Worm (Caenorhabditis elegans) whole organism, L4 larva: ENCODE data around the gene che-6.

Source experiments
- F44E2.7 ChIP-seq: fragments of 200-800 bp; sonication (Bioruptor generic); IDR thresholded peaks from 2 replicates; pipeline ENCODE4 v2.1.2; 2022; ENCODE audit warnings: missing genetic modification characterization, missing compliant biosample characterization
- F49E8.2 ChIP-seq: sonication (generic microtip); optimal IDR thresholded peaks from 2 replicates; lab custom pipeline; 2016; ENCODE audit warnings: missing compliant biosample characterization, mild to moderate bottlenecking, missing genetic modification characterization, borderline replicate concordance
- T20F7.1 ChIP-seq: fragments of 200-800 bp; sonication (Bioruptor generic); optimal IDR thresholded peaks from 2 replicates; lab custom pipeline; 2018; ENCODE audit warnings: mild to moderate bottlenecking, missing genetic modification characterization, missing compliant biosample characterization
- T26A8.4 ChIP-seq: fragments of 200-800 bp; sonication (Bioruptor generic); IDR thresholded peaks from 2 replicates; pipeline ENCODE4 v1.3.6; 2022; ENCODE audit warnings: missing genetic modification characterization, missing compliant biosample characterization
- Y105C5A.15 ChIP-seq: fragments of 200-800 bp; sonication (Bioruptor generic); IDR thresholded peaks from 2 replicates; pipeline ENCODE4 v1.3.6; 2022; ENCODE audit warnings: missing genetic modification characterization, missing compliant biosample characterization
- Y75B8A.6 ChIP-seq: fragments of 200-800 bp; sonication (Bioruptor generic); IDR thresholded peaks from 2 replicates; pipeline ENCODE4 v1.3.6; 2022; ENCODE audit warnings: missing genetic modification reagents, missing genetic modification characterization, missing compliant biosample characterization
- aha-1 ChIP-seq: fragments of 150-350 bp; peaks from one replicate; lab custom pipeline; 2014; ENCODE audit warnings: missing biosample characterization, missing genetic modification characterization
- ceh-20 ChIP-seq: fragments of 200-800 bp; sonication (Bioruptor generic); IDR thresholded peaks from 2 replicates; pipeline ENCODE4 v1.3.6; 2022; ENCODE audit warnings: missing genetic modification reagents, missing genetic modification characterization, missing compliant biosample characterization
- ceh-62 ChIP-seq: sonication (generic microtip); optimal IDR thresholded peaks from 2 replicates; lab custom pipeline; 2017; ENCODE audit warnings: missing biosample characterization, missing genetic modification characterization
- cey-2 ChIP-seq: sonication (generic microtip); optimal IDR thresholded peaks from 3 replicates; lab custom pipeline; 2017; ENCODE audit warnings: missing genetic modification characterization, mild to moderate bottlenecking, missing compliant biosample characterization, antibody characterized with exemption, borderline replicate concordance; ENCODE audit not compliant: insufficient read depth
- daf-16 ChIP-seq, 3 experiments: sonication (generic microtip); optimal IDR thresholded peaks; 2 replicates each; lab custom pipeline; 2016 to 2017; ENCODE audit warnings: missing genetic modification characterization in 3 of 3, missing genetic modification reagents in 3 of 3, mild to moderate bottlenecking in 2 of 3, missing compliant biosample characterization in 2 of 3, missing biosample characterization in 1 of 3, moderate library complexity in 1 of 3
- daf-19 ChIP-seq: fragments of 200-800 bp; sonication (Bioruptor generic); conservative IDR thresholded peaks from 2 replicates; pipeline ENCODE4 v1.3.6; 2022; ENCODE audit warnings: missing genetic modification characterization, missing compliant biosample characterization
- dmd-6 ChIP-seq: fragments of 200-800 bp; sonication (Bioruptor generic); IDR thresholded peaks from 2 replicates; pipeline ENCODE4 v1.3.6; 2022; ENCODE audit warnings: missing genetic modification reagents, missing genetic modification characterization, missing compliant biosample characterization
- dmd-8 ChIP-seq: fragments of 200-800 bp; sonication (Bioruptor generic); IDR thresholded peaks from 2 replicates; pipeline ENCODE4 v1.3.6; 2022; ENCODE audit warnings: missing genetic modification characterization, missing compliant biosample characterization
- dve-1 ChIP-seq: sonication (generic microtip); optimal IDR thresholded peaks from 2 replicates; lab custom pipeline; 2017; ENCODE audit warnings: antibody characterized with exemption, mild to moderate bottlenecking, missing genetic modification characterization, missing compliant biosample characterization; ENCODE audit not compliant: insufficient read depth
- egl-27 ChIP-seq: sonication (generic microtip); optimal IDR thresholded peaks from 3 replicates; lab custom pipeline; 2017; ENCODE audit warnings: missing biosample characterization, missing genetic modification reagents, missing genetic modification characterization
- egl-43 ChIP-seq: fragments of 200-800 bp; sonication (Bioruptor generic); IDR thresholded peaks from 2 replicates; pipeline ENCODE4 v1.3.6; 2022; ENCODE audit warnings: missing genetic modification reagents, missing genetic modification characterization, missing compliant biosample characterization
- fos-1 ChIP-seq: fragments of 150-350 bp; optimal IDR thresholded peaks from 2 replicates; lab custom pipeline; 2014; ENCODE audit warnings: missing biosample characterization, missing genetic modification characterization
- gei-8 ChIP-seq: fragments of 200-800 bp; sonication (Bioruptor generic); optimal IDR thresholded peaks from 2 replicates; lab custom pipeline; 2018; ENCODE audit warnings: mild to moderate bottlenecking, missing genetic modification characterization, missing compliant biosample characterization
- hlh-11 ChIP-seq: fragments of 200-800 bp; sonication (Bioruptor generic); optimal IDR thresholded peaks from 2 replicates; lab custom pipeline; 2018; ENCODE audit warnings: mild to moderate bottlenecking, missing genetic modification characterization, missing compliant biosample characterization
- jun-1 ChIP-seq: fragments of 150-350 bp; optimal IDR thresholded peaks from 2 replicates; lab custom pipeline; 2014; ENCODE audit warnings: missing biosample characterization, missing genetic modification reagents, missing genetic modification characterization
- lim-7 ChIP-seq: fragments of 200-800 bp; sonication (Bioruptor generic); IDR thresholded peaks from 2 replicates; pipeline ENCODE4 v1.3.6; 2022; ENCODE audit warnings: missing genetic modification characterization, missing compliant biosample characterization
- lin-29 ChIP-seq: fragments of 200-800 bp; sonication (Bioruptor generic); IDR thresholded peaks from 2 replicates; pipeline ENCODE4 v1.3.6; 2022; ENCODE audit warnings: missing genetic modification reagents, missing genetic modification characterization, missing compliant biosample characterization
- lin-38 ChIP-seq: fragments of 200-800 bp; sonication (Bioruptor generic); IDR thresholded peaks from 2 replicates; pipeline ENCODE4 v1.3.6; 2022; ENCODE audit warnings: missing genetic modification reagents, missing genetic modification characterization, missing compliant biosample characterization
- lir-3 ChIP-seq: sonication (generic microtip); optimal IDR thresholded peaks from 2 replicates; lab custom pipeline; 2016; ENCODE audit warnings: mild to moderate bottlenecking, missing genetic modification characterization, missing compliant biosample characterization
- lsy-2 ChIP-seq, 2 experiments: fragments of 150-350 bp in 1 of 2; sonication (generic microtip) in 1 of 2; optimal IDR thresholded peaks; 2 replicates each; lab custom pipeline; 2014 to 2017; ENCODE audit warnings: missing biosample characterization in 2 of 2, missing genetic modification characterization in 2 of 2
- madf-5 ChIP-seq, 2 experiments: fragments of 200-800 bp; sonication (Bioruptor generic); IDR thresholded peaks; 2 replicates each; pipeline ENCODE4 v1.3.6; 2022; ENCODE audit warnings: missing compliant biosample characterization in 2 of 2, missing genetic modification characterization in 2 of 2
- madf-9 ChIP-seq: fragments of 200-800 bp; sonication (Bioruptor generic); conservative IDR thresholded peaks from 2 replicates; pipeline ENCODE4 v1.3.6; 2022; ENCODE audit warnings: missing genetic modification reagents, missing genetic modification characterization, missing compliant biosample characterization
- mep-1 ChIP-seq: fragments of 150-350 bp; sonication (generic microtip); optimal IDR thresholded peaks from 3 replicates; lab custom pipeline; 2014; ENCODE audit warnings: missing biosample characterization, missing genetic modification characterization
- mes-2 ChIP-seq: sonication (generic microtip); optimal IDR thresholded peaks from 2 replicates; lab custom pipeline; 2016; ENCODE audit warnings: missing genotype, mild to moderate bottlenecking, missing genetic modification characterization, missing compliant biosample characterization; ENCODE audit not compliant: poor library complexity, severe bottlenecking
- nhr-102 ChIP-seq: sonication (generic microtip); optimal IDR thresholded peaks from 2 replicates; lab custom pipeline; 2016; ENCODE audit warnings: mild to moderate bottlenecking, missing genetic modification characterization, moderate library complexity, missing compliant biosample characterization
- nhr-11 ChIP-seq: fragments of 150-350 bp; optimal IDR thresholded peaks from 2 replicates; lab custom pipeline; 2014; ENCODE audit warnings: missing biosample characterization, missing genetic modification characterization
- nhr-41 ChIP-seq: fragments of 200-800 bp; sonication (Bioruptor generic); IDR thresholded peaks from 2 replicates; pipeline ENCODE4 v1.3.6; 2022; ENCODE audit warnings: missing genetic modification reagents, missing genetic modification characterization, missing compliant biosample characterization
- nhr-48 ChIP-seq: sonication (generic microtip); optimal IDR thresholded peaks from 2 replicates; lab custom pipeline; 2016; ENCODE audit warnings: mild to moderate bottlenecking, missing genetic modification characterization, missing compliant biosample characterization
- nhr-77 ChIP-seq: fragments of 150-350 bp; optimal IDR thresholded peaks from 2 replicates; lab custom pipeline; 2014; ENCODE audit warnings: missing biosample characterization, missing genetic modification characterization
- pha-4 ChIP-seq, 2 experiments: fragments of 150-350 bp in 1 of 2; fragments of 200-800 bp in 1 of 2; sonication (Bioruptor generic) in 1 of 2; IDR thresholded peaks in 1 of 2; optimal IDR thresholded peaks in 1 of 2; 2 replicates each; pipeline versions ENCODE4 v1.3.6 to Lab custom; 2014 to 2022; ENCODE audit warnings: missing genetic modification characterization in 2 of 2, missing genetic modification reagents in 2 of 2, missing biosample characterization in 1 of 2, missing compliant biosample characterization in 1 of 2
- php-3 ChIP-seq: fragments of 200-800 bp; sonication (Bioruptor generic); IDR thresholded peaks from 2 replicates; pipeline ENCODE4 v1.3.6; 2022; ENCODE audit warnings: missing genetic modification reagents, missing genetic modification characterization, missing compliant biosample characterization
- saeg-2 ChIP-seq: fragments of 200-800 bp; sonication (Bioruptor generic); IDR thresholded peaks from 2 replicates; pipeline ENCODE4 v1.3.6; 2022; ENCODE audit warnings: missing genetic modification reagents, missing genetic modification characterization, missing compliant biosample characterization
- sdz-12 ChIP-seq: fragments of 200-800 bp; sonication (Bioruptor generic); optimal IDR thresholded peaks from 2 replicates; lab custom pipeline; 2018; ENCODE audit warnings: mild to moderate bottlenecking, missing genetic modification characterization, missing compliant biosample characterization
- set-16 ChIP-seq: fragments of 200-800 bp; sonication (Bioruptor generic); IDR thresholded peaks from 2 replicates; pipeline ENCODE4 v1.3.6; 2022; ENCODE audit warnings: missing genetic modification reagents, missing genetic modification characterization, missing compliant biosample characterization
- snpc-1.2 ChIP-seq: fragments of 200-800 bp; sonication (Bioruptor generic); IDR thresholded peaks from 2 replicates; pipeline ENCODE4 v1.3.6; 2022; ENCODE audit warnings: missing genetic modification reagents, missing genetic modification characterization, missing compliant biosample characterization
- snpc-4 ChIP-seq: fragments of 150-350 bp; optimal IDR thresholded peaks from 2 replicates; lab custom pipeline; 2014; ENCODE audit warnings: missing biosample characterization, missing genetic modification characterization
- spr-1 ChIP-seq: sonication (generic microtip); optimal IDR thresholded peaks from 2 replicates; lab custom pipeline; 2016; ENCODE audit warnings: mild to moderate bottlenecking, missing genetic modification characterization, missing compliant biosample characterization
- tra-1 ChIP-seq: fragments of 200-800 bp; sonication (Bioruptor generic); IDR thresholded peaks from 2 replicates; pipeline ENCODE4 v1.3.6; 2022; ENCODE audit warnings: missing genetic modification reagents, missing genetic modification characterization, missing compliant biosample characterization
- unc-39 ChIP-seq: sonication (generic microtip); optimal IDR thresholded peaks from 2 replicates; lab custom pipeline; 2017; ENCODE audit warnings: missing biosample characterization, missing genetic modification characterization
- zag-1 ChIP-seq: fragments of 150-350 bp; optimal IDR thresholded peaks from 2 replicates; lab custom pipeline; 2014; ENCODE audit warnings: missing biosample characterization, missing genetic modification characterization
- zfp-3 ChIP-seq: fragments of 200-800 bp; sonication (Bioruptor generic); conservative IDR thresholded peaks from 2 replicates; pipeline ENCODE4 v1.3.6; 2022; ENCODE audit warnings: missing genetic modification reagents, missing genetic modification characterization, missing compliant biosample characterization
- zip-2 ChIP-seq: fragments of 150-350 bp; optimal IDR thresholded peaks from 2 replicates; lab custom pipeline; 2014; ENCODE audit warnings: missing biosample characterization, missing genetic modification characterization
- ztf-7 ChIP-seq: fragments of 150-350 bp; optimal IDR thresholded peaks from 2 replicates; lab custom pipeline; 2014; ENCODE audit warnings: missing biosample characterization, missing genetic modification characterization

Gene che-6

DNA sequence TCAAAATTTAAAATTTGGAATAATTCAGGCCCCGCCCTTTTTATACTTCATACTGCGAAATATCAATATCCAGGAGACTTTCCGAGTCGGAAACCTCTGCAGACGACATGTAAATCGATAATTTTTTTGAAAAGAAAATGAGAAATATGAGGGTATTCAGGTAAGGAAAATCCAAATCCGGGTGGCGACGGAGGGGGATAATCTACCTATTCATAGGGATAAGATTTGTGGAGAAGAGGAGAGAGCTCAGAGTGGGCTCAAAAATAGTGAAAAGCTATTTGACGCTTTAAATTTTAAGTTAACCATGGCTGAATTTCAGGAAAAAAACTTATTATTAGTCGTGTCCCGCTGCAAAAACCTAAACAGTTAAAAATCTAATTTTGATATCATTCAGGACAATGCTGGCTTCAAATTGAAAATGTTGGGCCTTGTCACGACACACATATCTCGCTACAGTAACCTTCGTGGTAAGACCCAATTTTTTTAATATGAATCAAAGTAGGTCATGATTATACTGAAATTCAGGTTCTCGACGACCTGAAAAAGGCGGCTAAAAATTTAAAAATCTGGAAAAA lies at the start of gene che-6:
che-6 (minus strand) TSS at position 109 of the 575 bp plus-strand sequence.
- no peak for TF ChIP-seq hlh-11 (tag; lab: Kevin White, UChicago)
- TF ChIP-seq set-16: no peak
- 0 out of 2 replicates have a peak, but pooled peaks have one; percentile 29 for TF ChIP-seq T26A8.4 (GFP tag; lab: Robert Waterston, UW)
- no peak for TF ChIP-seq lir-3 (tag; lab: Kevin White, UChicago)
- TF ChIP-seq nhr-102 (tag; lab: Kevin White, UChicago): peak; percentile 37
- no peak for TF ChIP-seq tra-1
- TF ChIP-seq ztf-7 (tag; lab: Kevin White, UChicago): no peak
- peak; percentile 34 for TF ChIP-seq T20F7.1 (GFP tag; lab: Kevin White, UChicago)
- TF ChIP-seq pha-4 (GFP tag; IDR thresholded peaks at IDR 0.05; lab: Robert Waterston, UW): 0 out of 2 replicates have a peak, but pooled peaks have one; percentile 51
- TF ChIP-seq pha-4 (tag; optimal IDR thresholded peaks at IDR 0.05; lab: Kevin White, UChicago): no peak
- TF ChIP-seq nhr-77: no peak
- 0 out of 2 replicates have a peak, but pooled peaks have one; percentile 20 for TF ChIP-seq dmd-8 (GFP tag; lab: Robert Waterston, UW)
- TF ChIP-seq zag-1 (tag; lab: Kevin White, UChicago): no peak
- peak; percentile 31 for TF ChIP-seq mep-1 (tag; lab: Kevin White, UChicago)
- no peak for TF ChIP-seq fos-1 (tag; lab: Kevin White, UChicago)
- no peak for TF ChIP-seq madf-9 (GFP tag; lab: Robert Waterston, UW)
- no peak for TF ChIP-seq madf-5 (GFP tag; IDR thresholded peaks at IDR 0.05; lab: Robert Waterston, UW)
- peak; percentile 86 for TF ChIP-seq aha-1 (tag; lab: Kevin White, UChicago)
- TF ChIP-seq egl-27 (tag; lab: Kevin White, UChicago): no peak
- no peak for TF ChIP-seq nhr-11 (tag; lab: Kevin White, UChicago)
- TF ChIP-seq unc-39: no peak
- TF ChIP-seq lin-38 (GFP tag; lab: Robert Waterston, UW): peak; percentile 58
- TF ChIP-seq cey-2 (tag; lab: Kevin White, UChicago): no peak
- no peak for TF ChIP-seq Y105C5A.15 (GFP tag; lab: Robert Waterston, UW)
- no peak for TF ChIP-seq lin-29
- TF ChIP-seq ceh-62 (tag; lab: Kevin White, UChicago): no peak
- no peak for TF ChIP-seq zip-2 (tag; lab: Kevin White, UChicago)
- TF ChIP-seq zfp-3 (GFP tag; lab: Robert Waterston, UW): peak; percentile 26
- TF ChIP-seq php-3: no peak
- no peak for TF ChIP-seq mes-2
- TF ChIP-seq spr-1: no peak
- no peak for TF ChIP-seq snpc-1.2 (GFP tag; lab: Robert Waterston, UW)
- no peak for TF ChIP-seq F44E2.7 (GFP tag; lab: Robert Waterston, UW)
- TF ChIP-seq nhr-48 (tag; lab: Kevin White, UChicago): peak; percentile 9
- TF ChIP-seq gei-8: no peak
- 0 out of 2 replicates have a peak, but pooled peaks have one; percentile 19 for TF ChIP-seq lim-7
- TF ChIP-seq jun-1 (tag; lab: Kevin White, UChicago): no peak
- TF ChIP-seq nhr-41: no peak
- no peak for TF ChIP-seq daf-16 (GFP tag; optimal IDR thresholded peaks at IDR 0.05; lab: Kevin White, UChicago)
- TF ChIP-seq daf-16 (tag; optimal IDR thresholded peaks at IDR 0.05; lab: Kevin White, UChicago): peak; percentile 22
- no peak for TF ChIP-seq daf-19 (GFP tag; lab: Robert Waterston, UW)
- TF ChIP-seq ceh-20 (GFP tag; lab: Robert Waterston, UW): no peak
- peak; percentile 60; the same call in 1 of the 2 replicates for TF ChIP-seq saeg-2 (GFP tag; lab: Robert Waterston, UW)
- peak; percentile 45 for TF ChIP-seq dve-1 (tag; lab: Kevin White, UChicago)
- TF ChIP-seq snpc-4 (tag; lab: Kevin White, UChicago): no peak
- TF ChIP-seq lsy-2 (tag; optimal IDR thresholded peaks at IDR 0.05; lab: Kevin White, UChicago): peak in 1 of 2 experiments; percentile 12
- TF ChIP-seq egl-43 (GFP tag; lab: Robert Waterston, UW): no peak
- TF ChIP-seq Y75B8A.6 (GFP tag; lab: Robert Waterston, UW): 0 out of 2 replicates have a peak, but pooled peaks have one; percentile 44
- no peak for TF ChIP-seq sdz-12 (GFP tag; lab: Kevin White, UChicago)
- no peak for TF ChIP-seq F49E8.2 (tag; lab: Kevin White, UChicago)
- TF ChIP-seq dmd-6: peak; percentile 39
